Worm (Caenorhabditis elegans): ENCODE results near the gene sre-45.

sre-45 gene

DNA sequence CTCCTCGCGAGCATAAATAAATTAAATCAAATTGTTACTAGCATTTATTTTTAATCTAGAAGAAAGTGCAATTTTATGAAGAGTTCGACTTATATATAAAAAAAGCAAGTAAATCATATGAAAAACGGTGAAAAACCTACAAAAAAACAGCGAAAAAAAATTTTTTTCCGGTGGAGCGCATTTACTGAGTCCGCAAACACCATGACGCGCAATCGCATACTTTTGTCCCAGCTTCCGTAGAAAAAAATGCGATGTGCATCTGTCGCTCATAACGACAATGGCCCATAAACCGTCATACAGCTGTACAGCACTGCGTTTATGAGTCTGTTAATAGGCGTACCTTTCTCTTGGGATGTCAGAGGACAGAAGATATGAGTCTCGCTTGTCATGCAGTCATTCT lies 40.5 kb upstream of the sre-45 start:
- TF ChIP-seq lin-39 (tag; optimal IDR thresholded peaks at IDR 0.05) (no peak), skn-1 (tag; optimal IDR thresholded peaks at IDR 0.05) (no peak), dmd-4 (tag; optimal IDR thresholded peaks at IDR 0.05) (no peak), peb-1 (tag; optimal IDR thresholded peaks at IDR 0.05) (no peak), ztf-4 (tag; optimal IDR thresholded peaks at IDR 0.05) (no peak), lsy-2 (tag; optimal IDR thresholded peaks at IDR 0.05) (peak; percentile 46 to 71), zag-1 (tag; optimal IDR thresholded peaks at IDR 0.05) (no peak), elt-1 (tag; optimal IDR thresholded peaks at IDR 0.05) (no peak), ceh-82 (tag; optimal IDR thresholded peaks at IDR 0.05) (no peak), unc-39 (tag; optimal IDR thresholded peaks at IDR 0.05) (no peak), ama-1 (optimal IDR thresholded peaks at IDR 0.05) (peak; percentile 5), nhr-129 (tag; optimal IDR thresholded peaks at IDR 0.05) (peak; percentile 24), sma-3 (GFP tag; optimal IDR thresholded peaks at IDR 0.05) (peak; percentile 44), nhr-11 (tag; optimal IDR thresholded peaks at IDR 0.05) (no peak), gmeb-1 (tag; optimal IDR thresholded peaks at IDR 0.05) (peak; percentile 77), unc-55 (GFP tag; optimal IDR thresholded peaks at IDR 0.05) (peak; percentile 73), crh-2 (tag; optimal IDR thresholded peaks at IDR 0.05) (peak; percentile 48), lin-13 (GFP tag; optimal IDR thresholded peaks at IDR 0.05) (peak; percentile 29), unc-62 (GFP tag; optimal IDR thresholded peaks at IDR 0.05) (no peak), nhr-10 (tag; optimal IDR thresholded peaks at IDR 0.05) (no peak), mdl-1 (tag; optimal IDR thresholded peaks at IDR 0.05) (no peak), ZK546.5 (tag; optimal IDR thresholded peaks at IDR 0.05) (no peak), aly-2 (tag; optimal IDR thresholded peaks at IDR 0.05) (no peak), C34F6.9 (tag; optimal IDR thresholded peaks at IDR 0.05) (peak; percentile 73), nhr-23 (tag; optimal IDR thresholded peaks at IDR 0.05) (no peak), nhr-25 (tag; optimal IDR thresholded peaks at IDR 0.05) (peak; percentile 2), nhr-21 (tag; optimal IDR thresholded peaks at IDR 0.05) (peak; percentile 2), F13H6.1 (tag; optimal IDR thresholded peaks at IDR 0.05) (peak; percentile 16), sma-9 (GFP tag; optimal IDR thresholded peaks at IDR 0.05) (peak; percentile 29), sma-9 (tag; optimal IDR thresholded peaks at IDR 0.05) (no peak), alr-1 (tag; optimal IDR thresholded peaks at IDR 0.05) (no peak), ceh-16 (tag; optimal IDR thresholded peaks at IDR 0.05) (no peak)

DNA sequence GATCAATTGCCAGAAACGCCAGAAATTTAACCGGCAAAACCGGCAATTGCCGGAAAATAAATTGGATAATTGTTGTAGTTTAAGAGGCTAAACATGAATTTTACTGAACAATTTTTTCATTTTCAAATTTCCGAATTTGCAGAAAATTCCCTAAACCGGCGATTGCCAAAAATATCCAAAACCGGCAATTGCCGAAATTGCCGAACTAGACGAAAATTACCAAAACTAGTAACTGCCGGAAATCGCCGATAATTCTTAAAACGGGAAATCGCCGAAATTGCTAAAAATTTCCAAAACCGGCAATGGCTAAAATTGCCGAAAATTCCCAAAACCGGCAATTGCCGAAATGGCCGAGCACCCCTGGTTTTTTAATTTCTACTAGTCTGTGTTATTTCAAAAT lies 38.3 kb upstream of the sre-45 start:
- no peak for TF ChIP-seq Y55F3AM.14 (GFP tag; optimal IDR thresholded peaks at IDR 0.05)
- no peak for TF ChIP-seq snpc-4 (tag; optimal IDR thresholded peaks at IDR 0.05)
- TF ChIP-seq nhr-11 (tag; optimal IDR thresholded peaks at IDR 0.05), result no peak
- no peak for TF ChIP-seq lin-39 (tag; optimal IDR thresholded peaks at IDR 0.05)
- TF ChIP-seq ceh-82 (tag; optimal IDR thresholded peaks at IDR 0.05), result no peak
- no peak for TF ChIP-seq lin-13 (GFP tag; optimal IDR thresholded peaks at IDR 0.05)
- no peak for TF ChIP-seq ztf-11 (tag; optimal IDR thresholded peaks at IDR 0.05)
- TF ChIP-seq nhr-12 (tag; optimal IDR thresholded peaks at IDR 0.05), result no peak
- no peak for TF ChIP-seq egl-27 (tag; optimal IDR thresholded peaks at IDR 0.05)
- TF ChIP-seq nhr-129 (tag; optimal IDR thresholded peaks at IDR 0.05), result no peak
- no peak for TF ChIP-seq sem-4 (tag; optimal IDR thresholded peaks at IDR 0.05)
- TF ChIP-seq aly-2 (tag; optimal IDR thresholded peaks at IDR 0.05), result no peak
- no peak for TF ChIP-seq R02D3.7 (tag; optimal IDR thresholded peaks at IDR 0.05)
- TF ChIP-seq nhr-6 (tag; optimal IDR thresholded peaks at IDR 0.05), result no peak
- TF ChIP-seq unc-39 (tag; optimal IDR thresholded peaks at IDR 0.05), result no peak
- no peak for TF ChIP-seq lin-11 (tag; optimal IDR thresholded peaks at IDR 0.05)

DNA sequence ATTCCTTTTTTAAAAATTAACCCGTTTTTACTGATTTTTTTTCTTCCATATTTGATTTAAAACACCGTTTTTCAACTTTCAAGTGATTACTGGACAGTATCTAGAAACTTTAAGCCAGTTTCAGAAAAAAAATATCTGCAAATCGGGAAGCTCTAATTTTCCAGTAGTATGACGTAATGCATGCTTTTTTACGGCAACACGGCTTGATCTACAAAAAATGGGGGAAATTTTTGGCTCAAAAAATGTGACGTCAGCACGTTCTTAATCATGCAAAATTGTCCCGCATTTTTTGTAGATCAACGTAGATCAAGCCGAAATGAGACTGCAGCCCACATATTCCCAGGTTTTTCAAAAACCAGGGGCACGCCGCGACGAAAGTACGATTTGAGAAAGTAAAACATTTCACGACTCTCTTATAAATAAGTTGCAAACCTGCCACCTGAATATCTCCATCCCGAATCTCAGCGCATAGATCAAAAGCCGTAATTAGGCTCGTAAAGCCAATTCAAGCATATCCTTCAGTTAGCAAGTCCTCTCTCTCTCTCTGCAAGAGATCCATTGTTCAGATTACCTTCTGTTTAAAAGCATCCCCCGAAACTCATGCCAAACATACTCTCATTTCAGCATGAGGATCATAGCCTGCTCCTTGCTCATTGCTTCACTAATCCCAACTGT lies 35.8 kb upstream of the sre-45 start, which contains the start of gene E01G4.6:
E01G4.6 (plus strand) TSS at position 625 of the 675 bp plus-strand sequence.
- no peak for TF ChIP-seq sma-3 (GFP tag; optimal IDR thresholded peaks at IDR 0.05)
- no peak for TF ChIP-seq R02D3.7 (tag; optimal IDR thresholded peaks at IDR 0.05)
- TF ChIP-seq gmeb-1 (tag; optimal IDR thresholded peaks at IDR 0.05), result no peak
- no peak for TF ChIP-seq ZK546.5 (tag; optimal IDR thresholded peaks at IDR 0.05)
- TF ChIP-seq aly-2 (tag; optimal IDR thresholded peaks at IDR 0.05), result no peak
- no peak for TF ChIP-seq unc-62 (GFP tag; optimal IDR thresholded peaks at IDR 0.05)
- no peak for TF ChIP-seq egl-27 (tag; optimal IDR thresholded peaks at IDR 0.05)
- TF ChIP-seq nhr-129 (tag; optimal IDR thresholded peaks at IDR 0.05), result no peak
- TF ChIP-seq snpc-4 (tag; optimal IDR thresholded peaks at IDR 0.05), result no peak
- TF ChIP-seq C34F6.9 (tag; optimal IDR thresholded peaks at IDR 0.05), result no peak
- TF ChIP-seq skn-1 (tag; optimal IDR thresholded peaks at IDR 0.05), result no peak
- TF ChIP-seq F13H6.1 (tag; optimal IDR thresholded peaks at IDR 0.05), result no peak
- no peak for TF ChIP-seq nhr-6 (tag; optimal IDR thresholded peaks at IDR 0.05)
- no peak for TF ChIP-seq alr-1 (tag; optimal IDR thresholded peaks at IDR 0.05)
- TF ChIP-seq ama-1 (optimal IDR thresholded peaks at IDR 0.05), result no peak
- TF ChIP-seq lin-13 (GFP tag; optimal IDR thresholded peaks at IDR 0.05), result no peak
- TF ChIP-seq ztf-4 (tag; optimal IDR thresholded peaks at IDR 0.05), result no peak
- TF ChIP-seq mbf-1 (tag; optimal IDR thresholded peaks at IDR 0.05), result no peak

All from whole organism, L2 larva.